Worm (Caenorhabditis elegans) whole organism, L1 larva: Measurements from ENCODE around the gene sup-36.

Source experiments
- ama-1 ChIP-seq: fragments of 150-350 bp; optimal IDR thresholded peaks from 2 replicates; lab custom pipeline; 2014
- blmp-1 ChIP-seq: fragments of 150-350 bp; optimal IDR thresholded peaks from 2 replicates; lab custom pipeline; 2014; ENCODE audit warnings: missing biosample characterization, missing genetic modification characterization
- fkh-10 ChIP-seq: sonication (generic microtip); optimal IDR thresholded peaks from 2 replicates; lab custom pipeline; 2017; ENCODE audit warnings: missing biosample characterization, missing genetic modification reagents, missing genetic modification characterization
- lin-35 ChIP-seq, 2 experiments: fragments of 150-350 bp; optimal IDR thresholded peaks; 2 replicates each; lab custom pipeline; 2014; ENCODE audit warnings: missing biosample characterization in 2 of 2, missing genetic modification characterization in 2 of 2, missing genetic modification reagents in 2 of 2
- lin-39 ChIP-seq: fragments of 150-350 bp; optimal IDR thresholded peaks from 2 replicates; lab custom pipeline; 2014; ENCODE audit warnings: missing biosample characterization, missing genetic modification reagents, missing genetic modification characterization
- lsy-2 ChIP-seq, 2 experiments: fragments of 150-350 bp; optimal IDR thresholded peaks; 2 replicates each; lab custom pipeline; 2014; ENCODE audit warnings: missing biosample characterization in 2 of 2, missing genetic modification characterization in 2 of 2
- nhr-77 ChIP-seq: fragments of 150-350 bp; optimal IDR thresholded peaks from 2 replicates; lab custom pipeline; 2014; ENCODE audit warnings: missing biosample characterization, missing genetic modification characterization
- nhr-90 ChIP-seq: sonication (generic microtip); optimal IDR thresholded peaks from 2 replicates; lab custom pipeline; 2016; ENCODE audit warnings: mild to moderate bottlenecking, missing genetic modification characterization, missing compliant biosample characterization; ENCODE audit not compliant: poor library complexity
- pqm-1 ChIP-seq: sonication (generic microtip); optimal IDR thresholded peaks from 3 replicates; lab custom pipeline; 2017; ENCODE audit warnings: missing biosample characterization, missing genetic modification characterization
- snpc-4 ChIP-seq: fragments of 150-350 bp; optimal IDR thresholded peaks from 2 replicates; lab custom pipeline; 2014; ENCODE audit warnings: missing biosample characterization, missing genetic modification characterization
- sptf-1 ChIP-seq: fragments of 150-350 bp; optimal IDR thresholded peaks from 2 replicates; lab custom pipeline; 2014; ENCODE audit warnings: missing biosample characterization, missing genetic modification characterization
- unc-30 ChIP-seq: sonication (generic microtip); optimal IDR thresholded peaks from 2 replicates; lab custom pipeline; 2017; ENCODE audit warnings: missing biosample characterization, missing genetic modification characterization

DNA sequence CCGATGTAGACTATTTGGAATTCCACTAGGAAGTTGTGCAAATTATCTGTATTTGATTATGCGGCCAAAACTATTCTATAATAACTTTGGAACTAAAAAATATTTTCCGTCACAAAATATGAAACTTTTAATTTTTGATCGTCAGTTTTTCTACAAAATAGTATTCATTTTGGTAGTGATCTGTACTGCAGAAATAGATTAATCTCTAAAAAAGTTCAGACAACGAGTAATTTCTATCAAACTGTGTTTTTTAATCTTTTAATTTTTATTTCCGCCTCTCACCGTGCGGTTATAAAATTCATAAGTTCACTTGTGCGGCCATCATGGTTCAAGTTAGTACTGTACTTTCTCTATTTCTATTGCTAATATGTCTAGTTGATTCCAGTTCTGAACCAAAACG, 36.8 kb downstream of the sup-36 start, which contains the start of gene C01B10.7:
- no peak for TF ChIP-seq nhr-77
- no peak for TF ChIP-seq blmp-1 (tag; lab: Kevin White, UChicago)
- no peak for TF ChIP-seq lsy-2 (tag; optimal IDR thresholded peaks at IDR 0.05; lab: Kevin White, UChicago)
- TF ChIP-seq ama-1: no peak
- no peak for TF ChIP-seq lin-35 (GFP tag; optimal IDR thresholded peaks at IDR 0.05; lab: Kevin White, UChicago)
- no peak for TF ChIP-seq pqm-1 (tag; lab: Kevin White, UChicago)
- no peak for TF ChIP-seq lin-39 (tag; lab: Kevin White, UChicago)
- TF ChIP-seq sptf-1 (tag; lab: Kevin White, UChicago): no peak
- no peak for TF ChIP-seq fkh-10 (GFP tag; lab: Kevin White, UChicago)
- TF ChIP-seq nhr-90: no peak
- no peak for TF ChIP-seq snpc-4 (tag; lab: Kevin White, UChicago)
- no peak for TF ChIP-seq unc-30
